Fruit fly (Drosophila melanogaster): ENCODE data around the gene CG2841.

Gene CG2841

dm6 chrX:2305281-2305680, 60.9 kb downstream of the CG2841 start:
- no peak for TF ChIP-seq Dfd (GFP tag; optimal IDR thresholded peaks at IDR 0.05)
- no peak for TF ChIP-seq Rel (GFP tag; optimal IDR thresholded peaks at IDR 0.05)
- TF ChIP-seq Rel (tag; optimal IDR thresholded peaks at IDR 0.05), result peak; percentile 14
- TF ChIP-seq foxo (GFP tag; optimal IDR thresholded peaks at IDR 0.05), result no peak
- TF ChIP-seq Sp1 (GFP tag; optimal IDR thresholded peaks at IDR 0.05), result no peak
- TF ChIP-seq pan (optimal IDR thresholded peaks at IDR 0.05), result no peak
- TF ChIP-seq Mio (GFP tag; optimal IDR thresholded peaks at IDR 0.05), result no peak
- TF ChIP-seq tai (GFP tag; optimal IDR thresholded peaks at IDR 0.05), result no peak
- TF ChIP-seq Hr83 (GFP tag; optimal IDR thresholded peaks at IDR 0.05; ENCODE audit: poor library complexity, severe bottlenecking), result no peak

dm6 chrX:2304514-2305235, 61.5 kb downstream of the CG2841 start:
- TF ChIP-seq br (GFP tag; optimal IDR thresholded peaks at IDR 0.05) (no peak), Hnf4 (GFP tag; optimal IDR thresholded peaks at IDR 0.05) (no peak), Hr78 (GFP tag; optimal IDR thresholded peaks at IDR 0.05) (no peak), Dif (GFP tag; optimal IDR thresholded peaks at IDR 0.05; ENCODE audit: partially characterized antibody) (no peak), pan (optimal IDR thresholded peaks at IDR 0.05) (no peak), Rel (GFP tag; optimal IDR thresholded peaks at IDR 0.05) (no peak), Rel (tag; optimal IDR thresholded peaks at IDR 0.05) (no peak), CG32264 (GFP tag; optimal IDR thresholded peaks at IDR 0.05) (no peak), woc (GFP tag; optimal IDR thresholded peaks at IDR 0.05) (no peak), Sp1 (GFP tag; optimal IDR thresholded peaks at IDR 0.05) (no peak), CrebA (GFP tag; optimal IDR thresholded peaks at IDR 0.05; ENCODE audit: borderline replicate concordance) (no peak), foxo (GFP tag; optimal IDR thresholded peaks at IDR 0.05) (no peak), GATAd (GFP tag; optimal IDR thresholded peaks at IDR 0.05) (no peak), dmrt93B (GFP tag; optimal IDR thresholded peaks at IDR 0.05) (no peak), dsf (GFP tag; optimal IDR thresholded peaks at IDR 0.05; ENCODE audit: borderline replicate concordance) (no peak), Myc (optimal IDR thresholded peaks at IDR 0.05) (no peak), HLH106 (tag; optimal IDR thresholded peaks at IDR 0.05) (no peak), sage (GFP tag; optimal IDR thresholded peaks at IDR 0.05) (no peak), jim (GFP tag; optimal IDR thresholded peaks at IDR 0.05) (no peak), h (GFP tag; optimal IDR thresholded peaks at IDR 0.05) (no peak)

DNA sequence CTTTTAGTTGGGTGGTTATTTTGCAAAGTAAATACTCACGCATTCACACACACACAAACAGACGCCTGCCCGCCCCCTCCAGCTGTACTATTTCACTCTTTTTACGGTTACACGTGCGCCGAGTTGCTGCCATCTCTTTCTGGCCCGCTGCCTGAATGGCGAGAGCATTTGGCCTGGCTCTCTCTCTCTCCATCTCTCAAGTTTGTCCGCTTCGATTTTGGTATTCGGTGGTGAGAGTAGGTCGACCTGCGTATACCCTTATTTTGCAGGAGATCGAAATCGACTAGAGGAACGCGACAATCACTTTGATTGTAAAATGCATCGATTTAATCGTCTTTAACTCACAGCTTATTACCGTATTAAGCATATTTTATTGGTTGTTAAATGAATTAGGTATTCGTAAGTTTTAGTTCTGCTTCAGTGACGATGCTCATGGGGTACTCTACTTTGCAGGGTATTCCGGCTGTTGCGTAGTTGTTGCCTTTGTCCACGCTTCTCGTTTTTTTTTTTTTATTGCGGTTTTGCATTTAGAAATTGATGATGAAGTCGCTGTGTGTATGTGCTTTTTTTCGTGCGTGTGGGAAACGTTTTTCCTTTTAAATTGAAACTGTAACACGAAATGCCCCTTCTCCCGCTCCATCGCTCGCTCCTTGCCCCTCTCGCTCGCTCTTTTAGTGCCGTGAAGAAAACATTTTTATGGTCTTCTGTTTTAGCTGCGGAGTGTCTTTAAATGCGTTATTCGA, 62.2 kb downstream of the CG2841 start:
- no peak for TF ChIP-seq lola (GFP tag; optimal IDR thresholded peaks at IDR 0.05)
- peak; percentile 90 for TF ChIP-seq ey (GFP tag; optimal IDR thresholded peaks at IDR 0.05)
- TF ChIP-seq Abd-B (GFP tag; optimal IDR thresholded peaks at IDR 0.05), result no peak
- peak; percentile 76 for TF ChIP-seq Hnf4 (GFP tag; optimal IDR thresholded peaks at IDR 0.05)
- no peak for TF ChIP-seq Vsx2 (GFP tag; optimal IDR thresholded peaks at IDR 0.05; ENCODE audit: partially characterized antibody)
- TF ChIP-seq rgr (GFP tag; optimal IDR thresholded peaks at IDR 0.05), result peak; percentile 88
- TF ChIP-seq CG9705 (GFP tag; optimal IDR thresholded peaks at IDR 0.05), result peak; percentile 65
- TF ChIP-seq sage (GFP tag; optimal IDR thresholded peaks at IDR 0.05), result peak; percentile 47
- TF ChIP-seq Hr83 (GFP tag; optimal IDR thresholded peaks at IDR 0.05; ENCODE audit: poor library complexity, severe bottlenecking), result no peak
- TF ChIP-seq dsf (GFP tag; optimal IDR thresholded peaks at IDR 0.05; ENCODE audit: borderline replicate concordance), result no peak
- peak; percentile 80 for TF ChIP-seq Jra (GFP tag; optimal IDR thresholded peaks at IDR 0.05)
- TF ChIP-seq N (GFP tag; optimal IDR thresholded peaks at IDR 0.05), result no peak
- no peak for TF ChIP-seq Mio (GFP tag; optimal IDR thresholded peaks at IDR 0.05)
- no peak for TF ChIP-seq GATAd (GFP tag; optimal IDR thresholded peaks at IDR 0.05)
- peak; percentile 92 for TF ChIP-seq fru (GFP tag; optimal IDR thresholded peaks at IDR 0.05)
- no peak for TF ChIP-seq CrebA (GFP tag; optimal IDR thresholded peaks at IDR 0.05; ENCODE audit: borderline replicate concordance)
- TF ChIP-seq dl (GFP tag; optimal IDR thresholded peaks at IDR 0.05; ENCODE audit: insufficient read depth in 1 of 2, partially characterized antibody in 2 of 2), result peak; percentile 29 to 65
- TF ChIP-seq Dif (GFP tag; optimal IDR thresholded peaks at IDR 0.05; ENCODE audit: partially characterized antibody), result peak; percentile 62
- TF ChIP-seq br (GFP tag; optimal IDR thresholded peaks at IDR 0.05), result peak; percentile 90
- TF ChIP-seq HLH106 (tag; optimal IDR thresholded peaks at IDR 0.05), result peak; percentile 83
- TF ChIP-seq Rel (GFP tag; optimal IDR thresholded peaks at IDR 0.05), result no peak
- TF ChIP-seq Rel (tag; optimal IDR thresholded peaks at IDR 0.05), result peak; percentile 52
- TF ChIP-seq CG32264 (GFP tag; optimal IDR thresholded peaks at IDR 0.05), result peak; percentile 71
- peak; percentile 86 for TF ChIP-seq sv (GFP tag; optimal IDR thresholded peaks at IDR 0.05)
- peak; percentile 14 for TF ChIP-seq brk (GFP tag; optimal IDR thresholded peaks at IDR 0.05)
- peak; percentile 79 to 84 for TF ChIP-seq foxo (GFP tag; optimal IDR thresholded peaks at IDR 0.05)
- TF ChIP-seq woc (GFP tag; optimal IDR thresholded peaks at IDR 0.05), result peak; percentile 96
- no peak for TF ChIP-seq Myc (optimal IDR thresholded peaks at IDR 0.05)
- TF ChIP-seq Dfd (GFP tag; optimal IDR thresholded peaks at IDR 0.05), result no peak
- no peak for TF ChIP-seq usp (GFP tag; optimal IDR thresholded peaks at IDR 0.05)
- TF ChIP-seq dmrt93B (GFP tag; optimal IDR thresholded peaks at IDR 0.05), result peak; percentile 68
- TF ChIP-seq pan (optimal IDR thresholded peaks at IDR 0.05), result no peak
- TF ChIP-seq jim (GFP tag; optimal IDR thresholded peaks at IDR 0.05), result no peak
- TF ChIP-seq Hr78 (GFP tag; optimal IDR thresholded peaks at IDR 0.05), result no peak
- peak; percentile 88 for TF ChIP-seq psq (GFP tag; optimal IDR thresholded peaks at IDR 0.05)
- peak; percentile 94 for TF ChIP-seq h (GFP tag; optimal IDR thresholded peaks at IDR 0.05)
- peak; percentile 41 for TF ChIP-seq tai (GFP tag; optimal IDR thresholded peaks at IDR 0.05)
- peak; percentile 83 for TF ChIP-seq OdsH (GFP tag; optimal IDR thresholded peaks at IDR 0.05)
- peak; percentile 88 for TF ChIP-seq Sp1 (GFP tag; optimal IDR thresholded peaks at IDR 0.05)

Measured in whole organism, wandering third instar larva.